Worm (Caenorhabditis elegans) whole organism, early embryonic: Measurements from ENCODE around the gene C40A11.7.
A peak's percentile ranks its signal among the peaks of the same experiment; 100 is the strongest.

Source experiments
- B0310.2 ChIP-seq: sonication (generic microtip); optimal IDR thresholded peaks from 2 replicates; lab custom pipeline; 2016; ENCODE audit warnings: mild to moderate bottlenecking, missing genetic modification characterization, missing compliant biosample characterization
- F13C5.2 ChIP-seq: sonication (generic microtip); optimal IDR thresholded peaks from 2 replicates; lab custom pipeline; 2017; ENCODE audit warnings: mild to moderate bottlenecking, missing genetic modification characterization, inconsistent platforms, missing compliant biosample characterization
- aly-1 ChIP-seq: sonication (generic microtip); optimal IDR thresholded peaks from 2 replicates; lab custom pipeline; 2016; ENCODE audit warnings: missing genetic modification characterization, missing compliant biosample characterization
- ama-1 ChIP-seq: fragments of 150-350 bp; optimal IDR thresholded peaks from 2 replicates; lab custom pipeline; 2014
- ceh-13 ChIP-seq: fragments of 200-800 bp; sonication (Bioruptor generic); optimal IDR thresholded peaks from 2 replicates; lab custom pipeline; 2018; ENCODE audit warnings: mild to moderate bottlenecking, missing genetic modification characterization, missing compliant biosample characterization
- ceh-36 ChIP-seq: sonication (generic microtip); optimal IDR thresholded peaks from 2 replicates; lab custom pipeline; 2016; ENCODE audit warnings: missing genetic modification characterization, inconsistent platforms, missing compliant biosample characterization
- ets-7 ChIP-seq: sonication (generic microtip); optimal IDR thresholded peaks from 2 replicates; lab custom pipeline; 2016; ENCODE audit warnings: missing genotype, missing genetic modification characterization, missing compliant biosample characterization
- flt-1 ChIP-seq: fragments of 200-800 bp; sonication (Bioruptor generic); IDR thresholded peaks from 2 replicates; pipeline ENCODE4 v1.3.6; 2022; ENCODE audit warnings: missing genetic modification characterization, missing compliant biosample characterization
- hmbx-1 ChIP-seq: sonication (generic microtip); optimal IDR thresholded peaks from 2 replicates; lab custom pipeline; 2016; ENCODE audit warnings: mild to moderate bottlenecking, missing genetic modification characterization, missing compliant biosample characterization
- hmg-4 ChIP-seq: fragments of 200-800 bp; sonication (Bioruptor generic); optimal IDR thresholded peaks from 2 replicates; lab custom pipeline; 2018; ENCODE audit warnings: mild to moderate bottlenecking, missing genetic modification characterization, missing compliant biosample characterization
- hnd-1 ChIP-seq: sonication (generic microtip); optimal IDR thresholded peaks from 2 replicates; lab custom pipeline; 2016; ENCODE audit warnings: missing genetic modification characterization, missing compliant biosample characterization
- pes-1 ChIP-seq: fragments of 200-800 bp; sonication (Bioruptor generic); IDR thresholded peaks from 2 replicates; pipeline ENCODE4 v1.3.6; 2022; ENCODE audit warnings: missing genetic modification reagents, missing genetic modification characterization, missing compliant biosample characterization
- scrt-1 ChIP-seq: fragments of 200-800 bp; sonication (Bioruptor generic); IDR thresholded peaks from 2 replicates; pipeline ENCODE4 v1.3.6; 2022; ENCODE audit warnings: missing genetic modification characterization, missing compliant biosample characterization
- sea-1 ChIP-seq: fragments of 200-800 bp; sonication (Bioruptor generic); conservative IDR thresholded peaks from 2 replicates; pipeline ENCODE4 v1.3.6; 2022; ENCODE audit warnings: missing genetic modification characterization, missing compliant biosample characterization
- tbx-11 ChIP-seq: fragments of 200-800 bp; sonication (Bioruptor generic); IDR thresholded peaks from 2 replicates; pipeline ENCODE4 v1.3.6; 2022; ENCODE audit warnings: missing genetic modification characterization, missing compliant biosample characterization
- tbx-37 ChIP-seq: fragments of 200-800 bp; sonication (Bioruptor generic); conservative IDR thresholded peaks from 2 replicates; pipeline ENCODE4 v1.3.6; 2022; ENCODE audit warnings: missing genetic modification reagents, missing genetic modification characterization, missing compliant biosample characterization
- tra-4 ChIP-seq: sonication (generic microtip); optimal IDR thresholded peaks from 2 replicates; lab custom pipeline; 2017; ENCODE audit warnings: missing genetic modification characterization, missing compliant biosample characterization

Gene C40A11.7

DNA sequence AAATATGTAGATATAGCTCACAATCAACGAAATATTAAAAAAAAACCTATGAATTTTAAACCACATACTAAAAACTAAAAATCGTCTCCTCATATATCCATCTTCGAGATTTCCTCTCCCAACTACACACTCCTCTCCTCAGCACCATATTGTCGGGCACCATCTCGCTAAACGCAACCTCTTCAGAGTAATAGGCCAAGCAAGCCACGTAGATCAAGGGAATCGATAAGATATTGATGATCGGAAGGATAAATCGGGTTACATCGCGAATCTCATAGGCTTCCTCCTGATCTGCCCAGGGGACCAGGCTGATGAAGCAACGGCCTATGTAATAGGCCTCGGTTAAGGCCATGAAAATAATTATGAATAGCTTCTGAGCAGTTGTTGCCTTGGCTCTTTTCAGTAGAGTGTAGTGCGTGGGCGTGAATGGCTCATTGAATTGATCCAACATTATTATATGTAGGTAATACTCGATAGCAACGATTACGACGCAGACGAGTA is at the start of gene C40A11.7, which contains the start of gene C40A11.8:
TSS of gene C40A11.7 (minus strand) at position 101 of the 501 bp plus-strand sequence.
TSS of gene C40A11.8 (minus strand) at position 451 of the 501 bp plus-strand sequence.
- no peak for TF ChIP-seq tbx-37 (GFP tag; lab: Robert Waterston, UW)
- TF ChIP-seq hmg-4, result no peak
- TF ChIP-seq aly-1 (tag; lab: Kevin White, UChicago), result no peak
- no peak for TF ChIP-seq pes-1 (GFP tag; lab: Robert Waterston, UW)
- no peak for TF ChIP-seq tbx-11 (GFP tag; lab: Robert Waterston, UW)
- TF ChIP-seq tra-4 (tag; lab: Kevin White, UChicago), result no peak
- TF ChIP-seq F13C5.2 (tag; lab: Kevin White, UChicago), result no peak
- TF ChIP-seq ets-7, result no peak
- TF ChIP-seq B0310.2 (tag; lab: Kevin White, UChicago), result no peak
- TF ChIP-seq ceh-13 (GFP tag; lab: Kevin White, UChicago), result no peak
- no peak for TF ChIP-seq hmbx-1 (tag; lab: Kevin White, UChicago)
- TF ChIP-seq ceh-36 (tag; lab: Kevin White, UChicago), result no peak
- no peak for TF ChIP-seq hnd-1 (tag; lab: Kevin White, UChicago)

ce11 chrII:2197555-2198288 is 47.3 kb upstream of the C40A11.7 start, which contains the start of gene C33C12.1:
Gene C33C12.1 (plus strand): TSS chrII:2198238.
- TF ChIP-seq hmg-4 (no peak), tra-4 (tag; lab: Kevin White, UChicago) (no peak), hnd-1 (tag; lab: Kevin White, UChicago) (no peak), flt-1 (GFP tag; lab: Robert Waterston, UW) (no peak), tbx-37 (GFP tag; lab: Robert Waterston, UW) (no peak), ama-1 (lab: Kevin White, UChicago) (no peak), scrt-1 (GFP tag; lab: Robert Waterston, UW) (no peak), sea-1 (GFP tag; lab: Robert Waterston, UW) (no peak), tbx-11 (GFP tag; lab: Robert Waterston, UW) (no peak), ceh-13 (GFP tag; lab: Kevin White, UChicago) (no peak), hmbx-1 (tag; lab: Kevin White, UChicago) (no peak), ets-7 (no peak), aly-1 (tag; lab: Kevin White, UChicago) (no peak), pes-1 (GFP tag; lab: Robert Waterston, UW) (no peak), F13C5.2 (tag; lab: Kevin White, UChicago) (no peak), B0310.2 (tag; lab: Kevin White, UChicago) (no peak)

ce11 chrII:2196742-2197141 is 46.4 kb upstream of the C40A11.7 start:
- TF ChIP-seq flt-1 (GFP tag; lab: Robert Waterston, UW) (no peak), F13C5.2 (tag; lab: Kevin White, UChicago) (no peak), ceh-13 (GFP tag; lab: Kevin White, UChicago) (no peak), hmbx-1 (tag; lab: Kevin White, UChicago) (no peak), pes-1 (GFP tag; lab: Robert Waterston, UW) (no peak), tra-4 (tag; lab: Kevin White, UChicago) (no peak)

ce11 chrII:2195541-2195940 is 45.2 kb upstream of the C40A11.7 start:
- TF ChIP-seq scrt-1 (GFP tag; lab: Robert Waterston, UW), result no peak
- TF ChIP-seq F13C5.2 (tag; lab: Kevin White, UChicago), result peak; percentile 1

DNA sequence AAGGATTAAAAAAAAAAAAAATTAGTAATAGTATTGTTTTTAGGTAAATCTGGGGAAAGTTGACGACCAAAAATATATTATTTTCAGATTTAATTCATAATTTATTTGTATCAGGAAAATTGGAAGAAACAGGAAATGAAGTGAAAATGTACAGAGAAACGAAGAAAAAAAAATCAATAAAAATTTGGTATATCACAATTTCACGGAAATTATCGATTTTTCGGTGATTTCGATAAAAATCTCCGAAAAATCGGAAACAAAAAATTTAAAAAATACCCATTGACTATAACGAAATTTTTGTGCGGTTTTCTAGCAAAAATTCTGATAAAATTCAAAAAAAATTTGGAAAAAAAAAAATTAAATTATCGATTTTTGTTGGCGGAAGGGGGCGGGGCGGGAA is 41.9 kb upstream of the C40A11.7 start:
- TF ChIP-seq sea-1 (GFP tag; lab: Robert Waterston, UW) (no peak), hmg-4 (no peak), hmbx-1 (tag; lab: Kevin White, UChicago) (no peak), F13C5.2 (tag; lab: Kevin White, UChicago) (no peak), ets-7 (no peak), ceh-13 (GFP tag; lab: Kevin White, UChicago) (no peak), ceh-36 (tag; lab: Kevin White, UChicago) (no peak)

DNA sequence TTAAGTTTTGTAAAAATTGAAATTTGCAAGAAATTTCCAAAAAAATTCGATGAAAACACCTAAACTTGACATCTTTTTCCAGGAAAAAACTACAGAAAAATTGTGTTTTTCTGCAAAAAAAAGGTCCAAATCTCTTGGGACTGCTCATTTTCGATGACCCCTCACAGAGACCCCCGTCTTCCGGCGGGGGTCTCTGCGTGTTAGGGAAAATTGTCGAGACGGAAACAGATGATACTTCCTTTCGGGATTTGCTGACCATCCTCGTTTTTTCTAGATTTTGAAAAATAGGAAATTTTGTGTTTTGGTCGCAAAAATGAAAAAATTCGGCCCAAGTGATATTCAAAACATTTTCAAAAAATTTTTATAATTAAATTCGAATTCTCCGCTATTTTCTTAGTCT is 41.0 kb upstream of the C40A11.7 start:
- TF ChIP-seq hmbx-1 (tag; lab: Kevin White, UChicago) (no peak), B0310.2 (tag; lab: Kevin White, UChicago) (no peak), sea-1 (GFP tag; lab: Robert Waterston, UW) (no peak), tbx-11 (GFP tag; lab: Robert Waterston, UW) (no peak), hnd-1 (tag; lab: Kevin White, UChicago) (no peak), tbx-37 (GFP tag; lab: Robert Waterston, UW) (no peak), scrt-1 (GFP tag; lab: Robert Waterston, UW) (no peak), flt-1 (GFP tag; lab: Robert Waterston, UW) (no peak), ets-7 (no peak), ceh-36 (tag; lab: Kevin White, UChicago) (no peak), ama-1 (lab: Kevin White, UChicago) (no peak), pes-1 (GFP tag; lab: Robert Waterston, UW) (no peak), aly-1 (tag; lab: Kevin White, UChicago) (no peak), tra-4 (tag; lab: Kevin White, UChicago) (no peak), ceh-13 (GFP tag; lab: Kevin White, UChicago) (no peak), hmg-4 (no peak), F13C5.2 (tag; lab: Kevin White, UChicago) (no peak)

- TF ChIP-seq ceh-13 (GFP tag; lab: Kevin White, UChicago) (no peak), F13C5.2 (tag; lab: Kevin White, UChicago) (no peak), ceh-36 (tag; lab: Kevin White, UChicago) (no peak), B0310.2 (tag; lab: Kevin White, UChicago) (no peak), hmbx-1 (tag; lab: Kevin White, UChicago) (no peak), scrt-1 (GFP tag; lab: Robert Waterston, UW) (no peak), ama-1 (lab: Kevin White, UChicago) (no peak), hmg-4 (no peak), tbx-11 (GFP tag; lab: Robert Waterston, UW) (no peak), tbx-37 (GFP tag; lab: Robert Waterston, UW) (no peak), sea-1 (GFP tag; lab: Robert Waterston, UW) (no peak), aly-1 (tag; lab: Kevin White, UChicago) (no peak), tra-4 (tag; lab: Kevin White, UChicago) (no peak), ets-7 (no peak), hnd-1 (tag; lab: Kevin White, UChicago) (no peak)
These were observed 40.1 kb upstream of the C40A11.7 start for ce11 chrII:2190522-2190921.
